Fruit fly (Drosophila melanogaster) whole organism: ENCODE results near the gene CG15357.

Experiments
- CG8478 ChIP-seq: fragments of >200 bp; optimal IDR thresholded peaks from 2 replicates; lab custom pipeline; 2018; ENCODE audit warnings: inconsistent platforms
- pan ChIP-seq: fragments of >200 bp; optimal IDR thresholded peaks from 2 replicates; lab custom pipeline; 2017
- psq ChIP-seq: fragments of >200 bp; optimal IDR thresholded peaks from 2 replicates; lab custom pipeline; 2017
- usp ChIP-seq: fragments of >200 bp; optimal IDR thresholded peaks from 2 replicates; lab custom pipeline; 2017; ENCODE audit warnings: missing biosample characterization, missing genetic modification characterization, mixed read lengths

dm6 chr2L:1947959-1948358 is 2.5 kb upstream of the CG15357 start:
- no peak for TF ChIP-seq CG8478 (lab: Kevin White, UChicago)
- no peak for TF ChIP-seq psq (lab: Kevin White, UChicago)
- TF ChIP-seq pan: no peak
- no peak for TF ChIP-seq usp (GFP tag; lab: Kevin White, UChicago)
